Worm (Caenorhabditis elegans): ENCODE data around the gene rpn-11.

DNA sequence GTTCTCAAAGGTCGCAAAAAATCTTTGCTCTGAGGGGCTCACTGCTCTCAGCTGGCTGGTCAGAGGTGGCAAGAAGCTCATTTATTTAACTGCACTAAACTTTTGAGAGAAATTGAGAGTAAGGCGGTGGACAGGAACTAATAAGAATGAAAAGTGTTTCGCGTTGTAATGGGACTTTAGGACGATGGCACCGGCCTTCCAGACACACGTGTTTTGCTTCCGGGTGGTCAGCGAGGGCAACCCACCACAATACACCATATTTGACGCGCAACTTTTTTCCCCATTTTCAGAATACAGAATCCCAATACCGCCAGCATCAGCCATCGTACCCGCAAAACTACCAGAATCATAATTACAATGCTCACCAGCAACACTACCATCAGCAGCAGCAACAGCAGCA is 4.3 kb downstream of the rpn-11 start:
- TF ChIP-seq arid-1 (GFP tag; conservative IDR thresholded peaks at IDR 0.05) (no peak), nhr-76 (tag; optimal IDR thresholded peaks at IDR 0.05) (no peak), lim-7 (GFP tag; IDR thresholded peaks at IDR 0.05) (no peak), snpc-4 (tag; optimal IDR thresholded peaks at IDR 0.05) (no peak), mep-1 (tag; optimal IDR thresholded peaks at IDR 0.05) (no peak), egl-27 (tag; optimal IDR thresholded peaks at IDR 0.05) (no peak)

All from whole organism, L4 larva.